Fruit fly (Drosophila melanogaster) whole organism, embryonic: ENCODE measurements around the gene CG7912.

Experiments
- Antp ChIP-seq: fragments of 200-800 bp; sonication (Bioruptor generic); optimal IDR thresholded peaks from 3 replicates; lab custom pipeline; 2016; ENCODE audit warnings: missing biosample characterization, missing genetic modification characterization
- Atf6 ChIP-seq: fragments of 200-800 bp; sonication (Bioruptor generic); IDR thresholded peaks from 2 replicates; pipeline ENCODE4 v1.3.6; 2022; ENCODE audit warnings: missing biosample characterization, missing genetic modification characterization
- Awh ChIP-seq: fragments of 200-800 bp; sonication (Bioruptor generic); IDR thresholded peaks from 2 replicates; pipeline ENCODE4, ENCODE4 v1.3.6; 2022; ENCODE audit warnings: missing biosample characterization, missing genetic modification characterization
- B-H2 ChIP-seq: fragments of 200-800 bp; sonication (Bioruptor generic); optimal IDR thresholded peaks from 2 replicates; lab custom pipeline; 2018; ENCODE audit warnings: missing biosample characterization, mild to moderate bottlenecking, missing genetic modification characterization
- CG11560 ChIP-seq: fragments of 200-800 bp; sonication (Bioruptor generic); IDR thresholded peaks from 3 replicates; pipeline ENCODE4 v1.3.6; 2022; ENCODE audit warnings: missing biosample characterization, missing genetic modification characterization
- CG11696 ChIP-seq: fragments of 200-800 bp; sonication (Bioruptor generic); IDR thresholded peaks from 2 replicates; pipeline ENCODE4 v1.3.6; 2022; ENCODE audit warnings: missing biosample characterization, missing genetic modification characterization
- CG14860 ChIP-seq: fragments of 200-800 bp; sonication (Bioruptor generic); IDR thresholded peaks from 3 replicates; pipeline ENCODE4 v1.3.6; 2022; ENCODE audit warnings: missing biosample characterization, missing genetic modification characterization; ENCODE audit not compliant: partially characterized antibody
- CG17568 ChIP-seq: fragments of 200-800 bp; sonication (Bioruptor generic); optimal IDR thresholded peaks from 2 replicates; lab custom pipeline; 2018; ENCODE audit warnings: missing biosample characterization, mild to moderate bottlenecking, missing genetic modification characterization, moderate library complexity
- CG17802 ChIP-seq: fragments of 200-800 bp; sonication (Bioruptor generic); optimal IDR thresholded peaks from 2 replicates; lab custom pipeline; 2018; ENCODE audit warnings: missing biosample characterization, mild to moderate bottlenecking, missing genetic modification characterization, moderate library complexity
- CG18764 ChIP-seq: fragments of 200-800 bp; sonication (Bioruptor generic); optimal IDR thresholded peaks from 3 replicates; lab custom pipeline; 2016; ENCODE audit warnings: missing biosample characterization, missing genetic modification characterization
- CG30403 ChIP-seq: fragments of 200-800 bp; sonication (Bioruptor generic); optimal IDR thresholded peaks from 3 replicates; lab custom pipeline; 2016; ENCODE audit warnings: missing biosample characterization, missing genetic modification characterization
- CG34422 ChIP-seq: fragments of 200-800 bp; sonication (Bioruptor generic); IDR thresholded peaks from 3 replicates; pipeline ENCODE4 v1.3.6; 2022; ENCODE audit warnings: missing biosample characterization, missing genetic modification characterization
- CG3995 ChIP-seq: fragments of 200-800 bp; sonication (Bioruptor generic); optimal IDR thresholded peaks from 3 replicates; lab custom pipeline; 2016; ENCODE audit warnings: missing biosample characterization, missing genetic modification characterization
- CG4424 ChIP-seq: fragments of 200-800 bp; sonication (Bioruptor generic); optimal IDR thresholded peaks from 3 replicates; lab custom pipeline; 2016; ENCODE audit warnings: missing biosample characterization, missing genetic modification characterization
- CG4820 ChIP-seq: fragments of 200-800 bp; sonication (Bioruptor generic); optimal IDR thresholded peaks from 3 replicates; lab custom pipeline; 2016; ENCODE audit warnings: missing biosample characterization, missing genetic modification characterization
- CG8388 ChIP-seq: fragments of 200-800 bp; sonication (Bioruptor generic); optimal IDR thresholded peaks from 2 replicates; lab custom pipeline; 2019; ENCODE audit warnings: missing biosample characterization, mild to moderate bottlenecking, missing genetic modification characterization, moderate library complexity
- CG8765 ChIP-seq: fragments of 200-800 bp; sonication (Bioruptor generic); IDR thresholded peaks from 2 replicates; pipeline ENCODE4 v1.3.6; 2022; ENCODE audit warnings: missing biosample characterization, missing genetic modification characterization
- Camta ChIP-seq: fragments of 200-800 bp; sonication (Bioruptor generic); optimal IDR thresholded peaks from 2 replicates; lab custom pipeline; 2016; ENCODE audit warnings: missing biosample characterization, missing genetic modification characterization
- Dfd ChIP-seq, 2 experiments: fragments of >200 bp; optimal IDR thresholded peaks; 2 replicates each; lab custom pipeline; 2017; ENCODE audit warnings: missing biosample characterization in 2 of 2, missing genetic modification characterization in 2 of 2
- Dip2 ChIP-seq: fragments of 200-800 bp; sonication (Bioruptor generic); IDR thresholded peaks from 2 replicates; pipeline ENCODE4 v1.3.6; 2022; ENCODE audit warnings: missing biosample characterization, missing genetic modification characterization
- ERR ChIP-seq: fragments of 200-800 bp; sonication (Bioruptor generic); optimal IDR thresholded peaks from 2 replicates; lab custom pipeline; 2016; ENCODE audit warnings: missing biosample characterization, missing genetic modification characterization
- Eip74EF ChIP-seq, 2 experiments: fragments of 200-800 bp in 1 of 2; fragments of >200 bp in 1 of 2; sonication (Bioruptor generic) in 1 of 2; optimal IDR thresholded peaks; 2 replicates each; lab custom pipeline; 2017 to 2019; ENCODE audit warnings: missing biosample characterization in 2 of 2, missing genetic modification characterization in 2 of 2, mild to moderate bottlenecking in 1 of 2, moderate library complexity in 1 of 2
- Elba2 ChIP-seq: fragments of 200-800 bp; sonication (Bioruptor generic); optimal IDR thresholded peaks from 3 replicates; lab custom pipeline; 2016; ENCODE audit warnings: missing biosample characterization, missing genetic modification characterization
- Fer1 ChIP-seq: fragments of 200-800 bp; sonication (Bioruptor generic); optimal IDR thresholded peaks from 2 replicates; lab custom pipeline; 2017; ENCODE audit warnings: missing biosample characterization, mild to moderate bottlenecking, missing genetic modification characterization
- Hmr ChIP-seq: fragments of 200-800 bp; sonication (Bioruptor generic); optimal IDR thresholded peaks from 3 replicates; lab custom pipeline; 2017; ENCODE audit warnings: mild to moderate bottlenecking, missing biosample characterization, missing genetic modification reagents, missing genetic modification characterization
- Hsf ChIP-seq: fragments of 200-800 bp; sonication (Bioruptor generic); optimal IDR thresholded peaks from 3 replicates; lab custom pipeline; 2016; ENCODE audit warnings: missing biosample characterization, missing genetic modification characterization
- Kr ChIP-seq: fragments of 200-800 bp; sonication (Bioruptor generic); optimal IDR thresholded peaks from 2 replicates; lab custom pipeline; 2017; ENCODE audit warnings: missing biosample characterization, mild to moderate bottlenecking, missing genetic modification characterization
- Mad ChIP-seq: fragments of 200-800 bp; sonication (Bioruptor generic); optimal IDR thresholded peaks from 2 replicates; lab custom pipeline; 2016; ENCODE audit warnings: missing biosample characterization, missing genetic modification characterization
- Myb ChIP-seq: fragments of 200-800 bp; sonication (Bioruptor generic); optimal IDR thresholded peaks from 2 replicates; lab custom pipeline; 2016; ENCODE audit warnings: missing biosample characterization, missing genetic modification characterization
- NFAT ChIP-seq: fragments of 200-800 bp; sonication (Bioruptor generic); IDR thresholded peaks from 2 replicates; pipeline ENCODE4 v1.3.6; 2022; ENCODE audit warnings: missing biosample characterization, missing genetic modification characterization
- Pdp1 ChIP-seq, 2 experiments: fragments of 200-800 bp; sonication (Bioruptor generic); optimal IDR thresholded peaks; 3 replicates each; lab custom pipeline; 2016; ENCODE audit warnings: missing biosample characterization in 2 of 2, missing genetic modification characterization in 2 of 2, mild to moderate bottlenecking in 1 of 2, moderate library complexity in 1 of 2
- Poxn ChIP-seq: fragments of 200-800 bp; sonication (Bioruptor generic); IDR thresholded peaks from 2 replicates; pipeline ENCODE4 v1.3.6; 2022; ENCODE audit warnings: missing biosample characterization, missing genetic modification characterization
- Sry-δ ChIP-seq: fragments of 200-800 bp; sonication (Bioruptor generic); optimal IDR thresholded peaks from 2 replicates; lab custom pipeline; 2016; ENCODE audit warnings: missing biosample characterization, missing genetic modification characterization
- Stat92E ChIP-seq, 3 experiments: fragments of >200 bp in 2 of 3; fragments of 200-800 bp in 1 of 3; sonication (Bioruptor generic) in 1 of 3; optimal IDR thresholded peaks; 2 replicates each; lab custom pipeline; 2017 to 2019; ENCODE audit warnings: missing biosample characterization in 3 of 3, missing genetic modification characterization in 3 of 3, mild to moderate bottlenecking in 1 of 3, moderate library complexity in 1 of 3
- ash1 ChIP-seq: fragments of 200-800 bp; sonication (Bioruptor generic); optimal IDR thresholded peaks from 2 replicates; lab custom pipeline; 2018; ENCODE audit warnings: missing biosample characterization, mild to moderate bottlenecking, missing genetic modification characterization
- dati ChIP-seq: fragments of 200-800 bp; sonication (Bioruptor generic); IDR thresholded peaks from 2 replicates; pipeline ENCODE4 v1.3.6; 2022; ENCODE audit warnings: missing biosample characterization, missing genetic modification characterization
- dimm ChIP-seq: fragments of 200-800 bp; sonication (Bioruptor generic); IDR thresholded peaks from 2 replicates; pipeline ENCODE4 v1.3.6; 2022; ENCODE audit warnings: missing biosample characterization, missing genetic modification characterization
- disco-r ChIP-seq: fragments of 200-800 bp; sonication (Bioruptor generic); optimal IDR thresholded peaks from 2 replicates; lab custom pipeline; 2016; ENCODE audit warnings: missing biosample characterization, missing genetic modification characterization
- fd102C ChIP-seq: fragments of 200-800 bp; sonication (Bioruptor generic); optimal IDR thresholded peaks from 2 replicates; lab custom pipeline; 2018; ENCODE audit warnings: missing biosample characterization, mild to moderate bottlenecking, missing genetic modification characterization, moderate library complexity
- gce ChIP-seq: fragments of 200-800 bp; sonication (Bioruptor generic); IDR thresholded peaks from 3 replicates; pipeline ENCODE4 v1.3.6; 2022; ENCODE audit warnings: missing biosample characterization, missing genetic modification characterization
- grn ChIP-seq: fragments of 200-800 bp; sonication (Bioruptor generic); optimal IDR thresholded peaks from 3 replicates; lab custom pipeline; 2017; ENCODE audit warnings: missing biosample characterization, missing genetic modification characterization
- hth ChIP-seq: fragments of >200 bp; optimal IDR thresholded peaks from 2 replicates; lab custom pipeline; 2017; ENCODE audit warnings: inconsistent platforms
- ken ChIP-seq: fragments of 200-800 bp; sonication (Bioruptor generic); IDR thresholded peaks from 3 replicates; pipeline ENCODE4 v1.3.6; 2022; ENCODE audit warnings: missing biosample characterization, missing genetic modification characterization
- mam ChIP-seq: fragments of 200-800 bp; sonication (Bioruptor generic); optimal IDR thresholded peaks from 3 replicates; lab custom pipeline; 2016; ENCODE audit warnings: missing biosample characterization, missing genetic modification characterization
- psq ChIP-seq: fragments of 200-800 bp; sonication (Bioruptor generic); optimal IDR thresholded peaks from 2 replicates; lab custom pipeline; 2017; ENCODE audit warnings: missing biosample characterization, missing genetic modification characterization
- ranshi ChIP-seq: fragments of 200-800 bp; sonication (Bioruptor generic); IDR thresholded peaks from 2 replicates; pipeline ENCODE4 v1.3.6; 2022; ENCODE audit warnings: missing biosample characterization, missing genetic modification characterization
- ro ChIP-seq: fragments of 200-800 bp; sonication (Bioruptor generic); IDR thresholded peaks from 2 replicates; pipeline ENCODE4 v1.3.6; 2022; ENCODE audit warnings: missing biosample characterization, missing genetic modification characterization
- stc ChIP-seq: fragments of 200-800 bp; sonication (Bioruptor generic); IDR thresholded peaks from 2 replicates; pipeline ENCODE4 v1.3.6; 2022; ENCODE audit warnings: missing biosample characterization, missing genetic modification characterization
- tna ChIP-seq: fragments of 200-800 bp; sonication (Bioruptor generic); IDR thresholded peaks from 2 replicates; pipeline ENCODE4 v1.3.6; 2022; ENCODE audit warnings: missing biosample characterization, missing genetic modification characterization; ENCODE audit not compliant: partially characterized antibody
- trem ChIP-seq: fragments of 200-800 bp; optimal IDR thresholded peaks from 3 replicates; lab custom pipeline; 2019; ENCODE audit warnings: missing biosample characterization, mild to moderate bottlenecking, missing genetic modification characterization, moderate library complexity

CG7912 gene

DNA sequence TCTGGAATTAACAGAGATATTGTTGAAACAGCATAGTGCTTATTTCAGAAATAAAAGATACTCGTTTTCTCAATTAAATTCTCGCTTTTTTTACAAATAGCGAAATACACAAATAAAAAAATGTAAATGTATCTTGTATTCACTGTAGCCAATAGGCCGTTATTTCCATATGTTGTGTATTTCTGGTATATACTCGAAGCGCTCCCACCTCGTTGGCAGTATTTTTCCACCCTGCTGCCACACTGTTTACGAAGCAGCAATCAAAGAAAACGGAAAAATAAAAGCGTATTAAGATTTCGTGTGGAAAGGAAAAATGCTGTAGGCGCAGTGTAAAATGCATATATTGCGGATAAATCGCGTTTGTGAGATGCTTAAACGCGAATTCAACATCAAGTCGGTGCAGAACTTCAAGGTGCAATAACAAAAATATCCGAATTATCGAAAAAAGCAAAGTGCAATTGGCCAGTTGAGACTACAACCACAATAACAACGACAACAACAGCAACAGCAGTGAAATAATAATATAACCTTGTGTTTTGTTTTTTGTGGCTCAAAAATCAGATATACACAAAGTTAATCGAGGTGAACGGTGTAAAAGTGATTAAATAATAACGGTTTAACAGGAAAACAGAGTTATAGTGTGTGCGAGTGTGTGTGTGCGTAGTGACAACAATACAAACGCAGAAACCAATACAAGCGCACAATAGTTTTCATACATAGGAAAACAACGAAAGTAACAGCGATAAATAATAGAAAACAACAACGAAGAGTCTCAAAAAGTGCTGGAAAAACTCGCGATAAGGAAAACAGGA is 49.3 kb upstream of the CG7912 start, which contains the start of gene sima (continued):
- TF ChIP-seq mam (GFP tag; lab: Kevin White, UChicago) (peak; percentile 32), CG8765 (GFP tag; lab: Robert Waterston, UW) (no peak), Dfd (GFP tag; optimal IDR thresholded peaks at IDR 0.05; lab: Kevin White, UChicago) (no peak), B-H2 (no peak), CG18764 (GFP tag; lab: Kevin White, UChicago) (no peak), Pdp1 (GFP tag; optimal IDR thresholded peaks at IDR 0.05; lab: Kevin White, UChicago) (peak; percentile 16 to 61), psq (GFP tag; lab: Kevin White, UChicago) (peak; percentile 98), tna (GFP tag; lab: Robert Waterston, UW) (no peak), grn (no peak), Hsf (peak; percentile 39), ranshi (no peak), Myb (GFP tag; lab: Kevin White, UChicago) (peak; percentile 88), hth (lab: Kevin White, UChicago) (no peak), fd102C (no peak), dimm (GFP tag; lab: Robert Waterston, UW) (no peak), Mad (GFP tag; lab: Kevin White, UChicago) (no peak), CG11560 (tag; lab: Robert Waterston, UW) (no peak), Poxn (GFP tag; lab: Robert Waterston, UW) (no peak), CG4820 (GFP tag; lab: Kevin White, UChicago) (peak; percentile 8), stc (GFP tag; lab: Robert Waterston, UW) (0 out of 2 replicates have a peak, but pooled peaks have one; percentile 17), Stat92E (GFP tag; optimal IDR thresholded peaks at IDR 0.05; lab: Kevin White, UChicago) (peak in 1 of 3 experiments; percentile 22), gce (GFP tag; lab: Robert Waterston, UW) (no peak), CG30403 (GFP tag; lab: Kevin White, UChicago) (peak; percentile 37), CG14860 (GFP tag; lab: Robert Waterston, UW) (no peak), ro (GFP tag; lab: Robert Waterston, UW) (no peak), CG4424 (peak; percentile 10), NFAT (GFP tag; lab: Robert Waterston, UW) (no peak), trem (tag; lab: Kevin White, UChicago) (peak; percentile 64), Antp (GFP tag; lab: Kevin White, UChicago) (no peak), Camta (GFP tag; lab: Kevin White, UChicago) (peak; percentile 30), CG11696 (GFP tag; lab: Robert Waterston, UW) (no peak), Elba2 (GFP tag; lab: Kevin White, UChicago) (peak; percentile 97), disco-r (GFP tag; lab: Kevin White, UChicago) (no peak), ken (GFP tag; lab: Robert Waterston, UW) (no peak), Awh (GFP tag; lab: Robert Waterston, UW) (no peak), dati (no peak), ERR (GFP tag; lab: Kevin White, UChicago) (peak; percentile 34), CG34422 (GFP tag; lab: Robert Waterston, UW) (peak; percentile 12; the same call in 1 of the 3 replicates), Dip2 (GFP tag; lab: Robert Waterston, UW) (no peak), Eip74EF (GFP tag; optimal IDR thresholded peaks at IDR 0.05; lab: Kevin White, UChicago) (peak in 1 of 2 experiments; percentile 6), ash1 (GFP tag; lab: Kevin White, UChicago) (no peak), CG17568 (GFP tag; lab: Kevin White, UChicago) (peak; percentile 13), CG17802 (tag; lab: Kevin White, UChicago) (no peak), Hmr (peak; percentile 39), CG3995 (peak; percentile 82), Sry-δ (GFP tag; lab: Kevin White, UChicago) (peak; percentile 27), Fer1 (peak; percentile 21), Atf6 (GFP tag; lab: Robert Waterston, UW) (no peak), CG8388 (peak; percentile 44), Kr (GFP tag; lab: Kevin White, UChicago) (no peak)
